Worm (Caenorhabditis elegans): ENCODE measurements around the gene cyn-4.
A peak's percentile ranks its signal among the peaks of the same experiment; 100 is the strongest.

The cyn-4 gene

ce11 chrII:10894996-10895395 lies 22.6 kb upstream of the cyn-4 start, which contains the start of gene sra-10:
sra-10 (minus strand) TSS chrII:10895096.
- TF ChIP-seq nhr-77 (tag; optimal IDR thresholded peaks at IDR 0.05) (no peak), T26A8.4 (GFP tag; IDR thresholded peaks at IDR 0.05) (no peak), skn-1 (tag; optimal IDR thresholded peaks at IDR 0.05) (no peak), rbr-2 (tag; optimal IDR thresholded peaks at IDR 0.05) (no peak), mep-1 (tag; optimal IDR thresholded peaks at IDR 0.05) (no peak), aha-1 (tag) (no peak), hlh-11 (tag; optimal IDR thresholded peaks at IDR 0.05) (no peak), attf-4 (tag; optimal IDR thresholded peaks at IDR 0.05) (no peak), T20F7.1 (GFP tag; optimal IDR thresholded peaks at IDR 0.05) (no peak), pha-4 (GFP tag; IDR thresholded peaks at IDR 0.05) (no peak), pha-4 (tag; optimal IDR thresholded peaks at IDR 0.05) (no peak), Y5F2A.4 (GFP tag; optimal IDR thresholded peaks at IDR 0.05) (no peak)

- TF ChIP-seq lir-3 (tag; optimal IDR thresholded peaks at IDR 0.05) (no peak), unc-62 (GFP tag; optimal IDR thresholded peaks at IDR 0.05 in 1 of 2) (no peak), unc-62 (tag; optimal IDR thresholded peaks at IDR 0.05) (no peak)
These were observed 16.6 kb upstream of the cyn-4 start, which contains the start of gene ptr-8 for ce11 chrII:10888979-10889378. ptr-8 (plus strand) TSS chrII:10889279.

- TF ChIP-seq mep-1 (tag; optimal IDR thresholded peaks at IDR 0.05) (peak; percentile 7), T26A8.4 (GFP tag; IDR thresholded peaks at IDR 0.05) (no peak), daf-19 (GFP tag; conservative IDR thresholded peaks at IDR 0.05) (no peak), nhr-42 (GFP tag; IDR thresholded peaks at IDR 0.05) (no peak), duxl-1 (tag; optimal IDR thresholded peaks at IDR 0.05; ENCODE audit: poor library complexity) (no peak), mxl-3 (GFP tag; optimal IDR thresholded peaks at IDR 0.05) (no peak), mdl-1 (tag; optimal IDR thresholded peaks at IDR 0.05) (peak in 1 of 2 experiments; percentile 38), nhr-25 (tag; optimal IDR thresholded peaks at IDR 0.05; ENCODE audit: borderline replicate concordance, insufficient read depth) (peak; percentile 29), R02D3.7 (tag; optimal IDR thresholded peaks at IDR 0.05) (no peak), aha-1 (tag) (peak; percentile 19), hlh-30 (tag; optimal IDR thresholded peaks at IDR 0.05; ENCODE audit: insufficient read depth) (peak; percentile 56), hmg-1.1 (GFP tag; IDR thresholded peaks at IDR 0.05) (no peak), unc-62 (GFP tag; optimal IDR thresholded peaks at IDR 0.05 in 1 of 2) (peak in 1 of 2 experiments; percentile 87), unc-62 (tag; optimal IDR thresholded peaks at IDR 0.05) (no peak), dmd-6 (GFP tag; IDR thresholded peaks at IDR 0.05) (no peak), nhr-28 (tag; optimal IDR thresholded peaks at IDR 0.05) (peak; percentile 93), nhr-41 (GFP tag; IDR thresholded peaks at IDR 0.05) (no peak)
These were observed 14.7 kb upstream of the cyn-4 start for ce11 chrII:10887097-10887496.

- TF ChIP-seq daf-8 (GFP tag; IDR thresholded peaks at IDR 0.05) (no peak), F26F4.8 (GFP tag; conservative IDR thresholded peaks at IDR 0.05) (no peak), ceh-28 (tag; optimal IDR thresholded peaks at IDR 0.05) (no peak), hmg-1.1 (GFP tag; IDR thresholded peaks at IDR 0.05) (no peak), hlh-30 (tag; optimal IDR thresholded peaks at IDR 0.05; ENCODE audit: insufficient read depth) (peak; percentile 14), nhr-28 (tag; optimal IDR thresholded peaks at IDR 0.05) (peak; percentile 3), arid-1 (GFP tag; conservative IDR thresholded peaks at IDR 0.05) (no peak), dmd-8 (GFP tag; IDR thresholded peaks at IDR 0.05) (no peak), lin-39 (tag; optimal IDR thresholded peaks at IDR 0.05) (no peak), dmd-6 (GFP tag; IDR thresholded peaks at IDR 0.05) (no peak), madf-5 (GFP tag; IDR thresholded peaks at IDR 0.05) (no peak), aha-1 (tag) (peak; percentile 52)
These were observed 13.6 kb upstream of the cyn-4 start, which contains the start of gene F44F4.3 for ce11 chrII:10885868-10886514. F44F4.3 (minus strand) TSS chrII:10885918.
